Worm (Caenorhabditis elegans): ENCODE results near the gene tsen-34.
A peak's percentile ranks its signal among the peaks of the same experiment; 100 is the strongest.

The tsen-34 gene

ce11 chrIV:4178424-4178823, at the start of gene tsen-34:
TSS of gene tsen-34 (plus strand) at chrIV:4178457.
- TF ChIP-seq snu-23 (GFP tag; optimal IDR thresholded peaks at IDR 0.05), result no peak
- no peak for TF ChIP-seq C34B4.2 (tag; optimal IDR thresholded peaks at IDR 0.05)
- no peak for TF ChIP-seq pqm-1 (tag; optimal IDR thresholded peaks at IDR 0.05)
- TF ChIP-seq ztf-4 (tag; optimal IDR thresholded peaks at IDR 0.05), result no peak
- TF ChIP-seq blmp-1 (tag; optimal IDR thresholded peaks at IDR 0.05), result no peak
- TF ChIP-seq ztf-11 (tag; optimal IDR thresholded peaks at IDR 0.05), result no peak
- TF ChIP-seq nhr-20 (tag; optimal IDR thresholded peaks at IDR 0.05), result no peak
- no peak for TF ChIP-seq nhr-77 (tag; optimal IDR thresholded peaks at IDR 0.05)
- TF ChIP-seq snpc-4 (tag; optimal IDR thresholded peaks at IDR 0.05), result no peak
- TF ChIP-seq mef-2 (tag; optimal IDR thresholded peaks at IDR 0.05), result no peak
- TF ChIP-seq lin-39 (tag; optimal IDR thresholded peaks at IDR 0.05), result no peak
- peak; percentile 76 for TF ChIP-seq nhr-85 (tag)
- TF ChIP-seq isw-1 (GFP tag; IDR thresholded peaks at IDR 0.05), result no peak
- no peak for TF ChIP-seq efl-1 (optimal IDR thresholded peaks at IDR 0.05)
- peak in 1 of 2 experiments; percentile 91 for TF ChIP-seq efl-1 (GFP tag; optimal IDR thresholded peaks at IDR 0.05 in 1 of 2)
- TF ChIP-seq unc-98 (GFP tag; IDR thresholded peaks at IDR 0.05), result no peak
- TF ChIP-seq unc-130 (tag; optimal IDR thresholded peaks at IDR 0.05), result no peak
- no peak for TF ChIP-seq egl-13 (tag; optimal IDR thresholded peaks at IDR 0.05)
- no peak for TF ChIP-seq xbp-1 (tag; optimal IDR thresholded peaks at IDR 0.05)

- TF ChIP-seq sup-37 (GFP tag; optimal IDR thresholded peaks at IDR 0.05) (no peak), snu-23 (GFP tag; optimal IDR thresholded peaks at IDR 0.05) (no peak), lin-14 (GFP tag; optimal IDR thresholded peaks at IDR 0.05) (no peak)
These were observed 42.5 kb upstream of the tsen-34 start, which contains the start of gene F49F1.17 for ce11 chrIV:4135744-4136143. TSS of gene F49F1.17 (minus strand) at chrIV:4135844.

ce11 chrIV:4137472-4137871, 40.8 kb upstream of the tsen-34 start, which contains the start of gene F49F1.9:
TSS of gene F49F1.9 (minus strand) at chrIV:4137572.
- TF ChIP-seq unc-98 (GFP tag; IDR thresholded peaks at IDR 0.05), result no peak
- no peak for TF ChIP-seq sup-37 (GFP tag; optimal IDR thresholded peaks at IDR 0.05)
- no peak for TF ChIP-seq unc-62 (GFP tag; optimal IDR thresholded peaks at IDR 0.05)
- TF ChIP-seq xbp-1 (tag; optimal IDR thresholded peaks at IDR 0.05), result no peak

ce11 chrIV:4139022-4139421, 39.2 kb upstream of the tsen-34 start, which contains the start of gene F49F1.10:
TSS of gene F49F1.10 (minus strand) at chrIV:4139122.
- TF ChIP-seq ztf-11 (tag; optimal IDR thresholded peaks at IDR 0.05) (no peak), hlh-4 (tag; optimal IDR thresholded peaks at IDR 0.05) (no peak)

- TF ChIP-seq nhr-28 (tag; optimal IDR thresholded peaks at IDR 0.05), result no peak
- TF ChIP-seq lir-3 (tag; optimal IDR thresholded peaks at IDR 0.05; ENCODE audit: poor library complexity), result no peak
- no peak for TF ChIP-seq nhr-76 (tag; optimal IDR thresholded peaks at IDR 0.05)
- no peak for TF ChIP-seq C04F5.9 (tag; optimal IDR thresholded peaks at IDR 0.05)
- TF ChIP-seq tlp-1 (tag; optimal IDR thresholded peaks at IDR 0.05), result no peak
- TF ChIP-seq unc-62 (GFP tag; optimal IDR thresholded peaks at IDR 0.05), result no peak
- TF ChIP-seq ceh-8 (GFP tag; optimal IDR thresholded peaks at IDR 0.05), result no peak
- TF ChIP-seq unc-86 (tag; optimal IDR thresholded peaks at IDR 0.05), result no peak
These were observed 38.0 kb upstream of the tsen-34 start, which contains the start of gene F49F1.18 for ce11 chrIV:4140265-4140664. TSS of gene F49F1.18 (minus strand) at chrIV:4140365.

- TF ChIP-seq lin-35 (GFP tag; optimal IDR thresholded peaks at IDR 0.05), result no peak
- TF ChIP-seq elt-3 (tag; optimal IDR thresholded peaks at IDR 0.05), result no peak
- TF ChIP-seq alr-1 (tag; optimal IDR thresholded peaks at IDR 0.05; ENCODE audit: borderline replicate concordance), result no peak
- TF ChIP-seq sup-37 (GFP tag; optimal IDR thresholded peaks at IDR 0.05), result no peak
- TF ChIP-seq ztf-11 (tag; optimal IDR thresholded peaks at IDR 0.05), result no peak
- TF ChIP-seq hpl-2 (GFP tag; optimal IDR thresholded peaks at IDR 0.05), result no peak
- TF ChIP-seq egl-27 (tag; optimal IDR thresholded peaks at IDR 0.05), result no peak
- no peak for TF ChIP-seq tbx-2 (tag; optimal IDR thresholded peaks at IDR 0.05)
- TF ChIP-seq mdl-1 (tag; optimal IDR thresholded peaks at IDR 0.05), result no peak
These were observed 36.9 kb upstream of the tsen-34 start, which contains the start of gene F49F1.11 for ce11 chrIV:4141311-4141710. TSS of gene F49F1.11 (minus strand) at chrIV:4141411.

Data from whole organism, L1 larva.